Fruit fly (Drosophila melanogaster): ENCODE data around the gene CG11586.

CG11586 gene

dm6 chr3L:4259102-4259558 is 3.1 kb downstream of the CG11586 start, which contains the start of the genes CG15011 and CG1309 (continued):
- TF ChIP-seq ind (GFP tag; optimal IDR thresholded peaks at IDR 0.05) (peak; percentile 90), dati (GFP tag; IDR thresholded peaks at IDR 0.05) (no peak), tna (GFP tag; IDR thresholded peaks at IDR 0.05; ENCODE audit: partially characterized antibody) (no peak), cato (GFP tag; optimal IDR thresholded peaks at IDR 0.05; ENCODE audit: borderline replicate concordance) (peak; percentile 79), Deaf1 (tag; optimal IDR thresholded peaks at IDR 0.05) (no peak), CG5245 (GFP tag; optimal IDR thresholded peaks at IDR 0.05) (peak; percentile 75), Gug (GFP tag; IDR thresholded peaks at IDR 0.05) (peak; percentile 69; the same call in 3 of the 4 replicates), ab (GFP tag; optimal IDR thresholded peaks at IDR 0.05) (peak; percentile 42), CG14860 (GFP tag; IDR thresholded peaks at IDR 0.05; ENCODE audit: partially characterized antibody) (no peak), jumu (GFP tag; optimal IDR thresholded peaks at IDR 0.05) (peak; percentile 81), slbo (GFP tag; IDR thresholded peaks at IDR 0.05) (peak; percentile 90), fd64A (GFP tag; optimal IDR thresholded peaks at IDR 0.05) (no peak), CG8359 (GFP tag; optimal IDR thresholded peaks at IDR 0.05; ENCODE audit: borderline replicate concordance) (no peak), slp2 (GFP tag; optimal IDR thresholded peaks at IDR 0.05) (peak; percentile 78), CG10543 (GFP tag; optimal IDR thresholded peaks at IDR 0.05) (peak; percentile 87), Meics (GFP tag; optimal IDR thresholded peaks at IDR 0.05) (peak; percentile 77), CG3726 (GFP tag; IDR thresholded peaks at IDR 0.05) (peak; percentile 64; the same call in 2 of the 3 replicates), Bgb (GFP tag; IDR thresholded peaks at IDR 0.05; ENCODE audit: partially characterized antibody) (no peak; the same call in 1 of the 2 replicates), ftz-f1 (GFP tag; optimal IDR thresholded peaks at IDR 0.05) (no peak), CG11456 (GFP tag; IDR thresholded peaks at IDR 0.05) (peak; percentile 75; the same call in 2 of the 3 replicates), row (GFP tag; IDR thresholded peaks at IDR 0.05) (peak; percentile 98), CG9215 (GFP tag; IDR thresholded peaks at IDR 0.05) (peak; percentile 73), salm (tag; optimal IDR thresholded peaks at IDR 0.05) (peak; percentile 56), oc (tag; optimal IDR thresholded peaks at IDR 0.05) (peak; percentile 66), Dek (tag; optimal IDR thresholded peaks at IDR 0.05) (peak; percentile 82), ATbp (GFP tag; optimal IDR thresholded peaks at IDR 0.05) (peak; percentile 41), CG31388 (GFP tag; optimal IDR thresholded peaks at IDR 0.05) (peak; percentile 51), CG14667 (GFP tag; IDR thresholded peaks at IDR 0.05) (peak; percentile 64), CG2116 (GFP tag; optimal IDR thresholded peaks at IDR 0.05) (peak; percentile 76), CG14965 (GFP tag; optimal IDR thresholded peaks at IDR 0.05; ENCODE audit: borderline replicate concordance) (no peak), Hsf (GFP tag; optimal IDR thresholded peaks at IDR 0.05) (peak; percentile 91), croc (GFP tag; conservative IDR thresholded peaks at IDR 0.05) (peak; percentile 59), chm (GFP tag; IDR thresholded peaks at IDR 0.05) (0 out of 2 replicates have a peak, but pooled peaks have one; percentile 49), CG3995 (GFP tag; optimal IDR thresholded peaks at IDR 0.05) (peak; percentile 63), Oaz (GFP tag; IDR thresholded peaks at IDR 0.05) (0 out of 2 replicates have a peak, but pooled peaks have one; percentile 34), tx (GFP tag; optimal IDR thresholded peaks at IDR 0.05) (peak; percentile 82), CG8765 (GFP tag; IDR thresholded peaks at IDR 0.05) (peak; percentile 43; the same call in 1 of the 2 replicates), CG18599 (GFP tag; optimal IDR thresholded peaks at IDR 0.05) (peak; percentile 83), gcm (GFP tag; optimal IDR thresholded peaks at IDR 0.05) (peak; percentile 77), lola (GFP tag; optimal IDR thresholded peaks at IDR 0.05) (peak in 1 of 3 experiments; percentile 87), CG17186 (GFP tag; optimal IDR thresholded peaks at IDR 0.05) (peak; percentile 62), Trl (optimal IDR thresholded peaks at IDR 0.05) (no peak), Trl (GFP tag; optimal IDR thresholded peaks at IDR 0.05) (peak; percentile 82), Side (GFP tag; optimal IDR thresholded peaks at IDR 0.05) (peak; percentile 80), ranshi (GFP tag; IDR thresholded peaks at IDR 0.05) (peak; percentile 79; the same call in 1 of the 2 replicates), Hr51 (GFP tag; optimal IDR thresholded peaks at IDR 0.05) (peak; percentile 80 to 81), gem (tag; optimal IDR thresholded peaks at IDR 0.05) (peak; percentile 91), lilli (GFP tag; optimal IDR thresholded peaks at IDR 0.05) (peak; percentile 94), HmgD (GFP tag; optimal IDR thresholded peaks at IDR 0.05) (peak; percentile 72), CG14441 (GFP tag; IDR thresholded peaks at IDR 0.05) (peak; percentile 83)

Data from whole organism, embryonic.